Fruit fly (Drosophila melanogaster): ENCODE measurements around the gene brat.

The brat gene

DNA sequence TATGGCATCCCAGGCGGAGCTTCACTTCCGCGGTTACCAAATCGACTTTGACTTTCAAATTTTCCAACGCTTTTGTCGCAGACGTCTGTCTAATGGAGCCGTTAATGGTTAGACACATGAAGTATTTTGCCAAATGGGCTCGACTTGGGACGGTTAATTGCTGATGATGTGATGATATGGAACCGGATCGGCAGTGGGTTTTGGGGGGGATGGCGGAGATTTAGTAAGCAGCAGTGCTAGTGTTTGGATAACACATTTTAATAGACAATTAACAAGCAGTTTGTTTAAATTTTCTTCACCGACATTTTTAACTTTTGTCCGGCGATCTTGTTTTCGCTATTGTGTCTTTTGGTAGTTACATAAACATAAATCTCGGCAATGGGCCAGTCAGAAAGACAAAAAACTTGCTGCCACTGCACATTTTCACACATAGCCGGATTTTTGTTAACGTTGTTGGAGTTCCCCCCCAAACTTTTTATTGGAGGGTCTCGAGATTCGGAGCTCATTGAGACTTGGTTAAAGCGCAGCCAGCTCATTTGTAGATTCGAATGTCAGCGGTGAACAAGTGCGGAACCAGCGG is 23.9 kb upstream of the brat start, which contains the start of gene amd:
TSS of gene amd (plus strand) at position 530 of the 580 bp plus-strand sequence.
- TF ChIP-seq ttk (optimal IDR thresholded peaks at IDR 0.05): no peak
- TF ChIP-seq psq (optimal IDR thresholded peaks at IDR 0.05): no peak
- TF ChIP-seq Myc (optimal IDR thresholded peaks at IDR 0.05): no peak
- TF ChIP-seq Sin3A (optimal IDR thresholded peaks at IDR 0.05): no peak

DNA sequence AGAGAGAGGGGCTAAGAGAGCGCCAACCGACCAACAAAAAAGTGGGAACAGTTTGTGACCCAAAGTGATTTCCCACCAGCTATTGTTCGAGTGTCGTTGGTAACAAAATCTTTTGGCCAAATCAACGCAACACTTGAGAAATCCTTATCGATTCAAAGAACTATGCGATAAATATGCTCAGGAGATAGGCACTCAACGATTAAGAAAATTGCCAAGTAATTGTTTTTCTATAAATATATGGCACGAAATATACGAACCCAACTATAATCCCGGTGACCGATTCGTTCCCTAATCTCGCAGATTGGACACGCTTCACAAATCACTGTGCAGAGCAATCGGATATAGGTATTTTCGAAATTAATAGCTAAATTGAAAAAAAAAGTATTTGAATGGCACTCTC is 22.5 kb upstream of the brat start:
- no peak for TF ChIP-seq ttk (optimal IDR thresholded peaks at IDR 0.05)
- TF ChIP-seq h (optimal IDR thresholded peaks at IDR 0.05): no peak
- no peak for TF ChIP-seq insv (optimal IDR thresholded peaks at IDR 0.05)
- TF ChIP-seq psq (optimal IDR thresholded peaks at IDR 0.05): no peak
- no peak for TF ChIP-seq Myc (optimal IDR thresholded peaks at IDR 0.05)
- TF ChIP-seq Sin3A (optimal IDR thresholded peaks at IDR 0.05): no peak

DNA sequence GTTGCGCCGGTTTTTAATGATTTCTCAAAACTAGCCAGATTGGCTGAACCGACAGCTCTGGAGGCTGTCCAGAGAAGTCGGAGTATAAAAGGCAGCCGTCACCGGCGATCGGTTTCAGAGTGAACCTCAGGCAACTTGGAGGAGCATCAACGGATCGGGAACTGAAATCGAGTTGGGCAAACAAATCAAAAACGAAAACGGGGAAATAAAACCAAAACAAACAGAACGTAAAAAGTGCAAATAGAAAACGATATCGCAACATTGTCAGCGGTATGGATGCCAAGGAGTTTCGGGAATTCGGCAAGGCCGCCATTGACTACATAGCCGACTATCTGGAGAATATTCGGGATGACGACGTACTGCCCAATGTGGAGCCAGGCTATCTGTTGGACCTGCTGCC is 21.9 kb upstream of the brat start:
- TF ChIP-seq insv (optimal IDR thresholded peaks at IDR 0.05): no peak
- no peak for TF ChIP-seq Sin3A (optimal IDR thresholded peaks at IDR 0.05)
- no peak for TF ChIP-seq h (optimal IDR thresholded peaks at IDR 0.05)
- TF ChIP-seq psq (optimal IDR thresholded peaks at IDR 0.05): no peak
- TF ChIP-seq Myc (optimal IDR thresholded peaks at IDR 0.05): no peak
- TF ChIP-seq ttk (optimal IDR thresholded peaks at IDR 0.05): no peak

DNA sequence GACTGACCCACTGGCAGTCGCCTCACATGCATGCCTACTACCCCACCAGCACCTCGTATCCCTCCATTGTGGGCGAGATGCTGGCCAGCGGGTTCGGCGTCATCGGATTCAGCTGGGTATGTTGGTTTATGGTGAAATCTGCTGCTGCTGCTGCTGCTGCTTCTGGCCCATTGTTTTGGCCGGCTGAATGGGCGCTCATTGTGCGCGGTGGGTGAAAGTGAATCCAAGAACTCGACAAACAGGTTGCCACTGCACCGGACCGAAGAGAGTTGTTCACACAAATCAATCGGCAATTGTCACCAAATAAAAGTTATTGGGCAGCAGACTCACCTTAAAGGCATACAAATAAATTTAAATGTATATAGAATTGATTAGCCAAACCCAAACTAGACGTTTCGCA is 21.4 kb upstream of the brat start:
- TF ChIP-seq ttk (optimal IDR thresholded peaks at IDR 0.05) (no peak), psq (optimal IDR thresholded peaks at IDR 0.05) (no peak), h (optimal IDR thresholded peaks at IDR 0.05) (no peak), Myc (optimal IDR thresholded peaks at IDR 0.05) (no peak), insv (optimal IDR thresholded peaks at IDR 0.05) (no peak), Sin3A (optimal IDR thresholded peaks at IDR 0.05) (no peak)

DNA sequence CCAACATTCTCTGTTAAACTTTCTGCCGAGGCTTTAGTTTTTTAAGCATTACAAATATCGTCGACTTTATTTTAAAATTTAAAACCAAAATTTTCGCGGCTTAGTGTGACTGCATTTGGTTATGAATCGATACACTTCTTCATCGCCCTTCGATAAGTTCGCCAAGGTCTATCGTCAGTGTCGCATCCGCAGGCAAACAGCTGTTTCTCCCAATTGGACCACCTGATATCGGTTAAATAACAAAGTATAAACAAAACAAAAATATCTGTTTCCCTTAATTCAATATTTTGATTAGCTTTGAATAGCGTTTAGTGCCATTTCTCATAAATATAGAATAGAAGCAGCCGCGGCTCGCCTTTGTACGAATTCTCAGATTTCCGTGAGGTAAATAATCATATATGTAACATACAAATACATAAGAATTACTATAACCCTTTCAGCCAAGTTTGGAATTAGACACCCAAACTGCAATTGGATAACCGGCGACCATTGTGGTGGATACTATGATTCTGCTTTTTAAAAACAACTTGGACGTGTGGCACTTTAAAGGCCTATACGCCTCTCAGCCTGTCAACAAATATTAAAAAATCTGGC is 19.3 kb upstream of the brat start, which contains the start of gene CG10561:
TSS of gene CG10561 (plus strand) at position 219 of the 594 bp plus-strand sequence.
- TF ChIP-seq Myc (optimal IDR thresholded peaks at IDR 0.05) (no peak), insv (optimal IDR thresholded peaks at IDR 0.05) (no peak), Sin3A (optimal IDR thresholded peaks at IDR 0.05) (no peak), psq (optimal IDR thresholded peaks at IDR 0.05) (no peak), h (optimal IDR thresholded peaks at IDR 0.05) (no peak), ttk (optimal IDR thresholded peaks at IDR 0.05) (no peak)

DNA sequence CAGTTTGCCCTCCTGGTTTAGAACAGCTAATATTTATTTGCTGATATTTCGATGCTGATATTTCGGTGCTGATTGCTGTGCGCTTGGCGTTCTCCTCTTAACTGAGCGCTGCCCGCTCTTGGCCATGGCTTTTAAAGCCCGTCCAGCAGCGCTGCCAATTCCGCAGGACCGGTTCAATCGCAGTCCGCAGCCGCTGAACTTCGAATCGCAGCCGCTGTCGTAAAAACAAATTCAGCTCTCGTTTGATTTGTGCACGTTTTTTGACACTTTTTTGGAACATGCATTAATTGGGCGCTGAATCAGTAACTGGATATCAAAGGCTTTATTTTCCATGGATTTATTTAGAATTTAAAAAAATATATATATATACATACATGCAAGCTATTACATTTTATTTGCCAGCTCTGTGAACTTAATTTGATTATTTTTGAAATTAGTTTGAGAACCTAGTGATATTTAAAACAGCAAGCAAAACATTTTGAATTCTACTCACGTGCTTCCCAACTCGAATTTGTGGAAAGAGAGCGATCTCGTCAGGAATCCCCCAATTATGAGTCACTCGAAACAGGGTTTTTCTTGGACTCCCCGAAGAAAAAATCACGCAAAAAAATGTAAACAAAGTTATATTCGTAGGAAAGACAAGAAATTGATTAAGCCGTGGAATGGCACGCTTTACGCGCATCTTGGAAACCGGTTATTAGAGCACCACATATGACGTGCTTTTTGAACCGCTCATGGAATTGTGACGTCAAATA is 13.2 kb upstream of the brat start, which contains the start of gene Ddc:
TSS of gene Ddc (minus strand) at position 111 of the 755 bp plus-strand sequence.
- TF ChIP-seq psq (optimal IDR thresholded peaks at IDR 0.05): no peak
- TF ChIP-seq ttk (optimal IDR thresholded peaks at IDR 0.05): no peak
- no peak for TF ChIP-seq Sin3A (optimal IDR thresholded peaks at IDR 0.05)
- TF ChIP-seq Myc (optimal IDR thresholded peaks at IDR 0.05): no peak
- no peak for TF ChIP-seq h (optimal IDR thresholded peaks at IDR 0.05)
- TF ChIP-seq insv (optimal IDR thresholded peaks at IDR 0.05): no peak

DNA sequence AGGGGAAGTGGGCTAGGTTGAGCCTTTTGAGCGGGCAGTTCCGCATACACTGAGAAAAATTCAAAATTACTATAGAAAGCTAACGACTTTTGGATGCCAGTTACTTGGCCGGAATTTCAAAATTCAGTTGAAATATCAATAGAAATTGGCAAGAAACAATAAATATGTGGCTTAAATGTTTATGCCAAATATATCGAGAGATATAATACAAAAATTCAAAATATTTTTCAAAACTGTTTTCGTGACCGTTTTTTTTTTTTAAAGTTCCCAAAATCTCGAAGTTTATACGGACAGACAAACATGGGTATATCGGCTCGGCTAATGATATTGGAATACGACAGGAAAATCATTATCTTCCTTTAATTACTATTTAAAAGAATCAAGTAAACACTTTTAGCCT is 12.6 kb upstream of the brat start:
- TF ChIP-seq Myc (optimal IDR thresholded peaks at IDR 0.05) (no peak), Sin3A (optimal IDR thresholded peaks at IDR 0.05) (no peak), ttk (optimal IDR thresholded peaks at IDR 0.05) (no peak), psq (optimal IDR thresholded peaks at IDR 0.05) (no peak), insv (optimal IDR thresholded peaks at IDR 0.05) (no peak), h (optimal IDR thresholded peaks at IDR 0.05) (no peak)

DNA sequence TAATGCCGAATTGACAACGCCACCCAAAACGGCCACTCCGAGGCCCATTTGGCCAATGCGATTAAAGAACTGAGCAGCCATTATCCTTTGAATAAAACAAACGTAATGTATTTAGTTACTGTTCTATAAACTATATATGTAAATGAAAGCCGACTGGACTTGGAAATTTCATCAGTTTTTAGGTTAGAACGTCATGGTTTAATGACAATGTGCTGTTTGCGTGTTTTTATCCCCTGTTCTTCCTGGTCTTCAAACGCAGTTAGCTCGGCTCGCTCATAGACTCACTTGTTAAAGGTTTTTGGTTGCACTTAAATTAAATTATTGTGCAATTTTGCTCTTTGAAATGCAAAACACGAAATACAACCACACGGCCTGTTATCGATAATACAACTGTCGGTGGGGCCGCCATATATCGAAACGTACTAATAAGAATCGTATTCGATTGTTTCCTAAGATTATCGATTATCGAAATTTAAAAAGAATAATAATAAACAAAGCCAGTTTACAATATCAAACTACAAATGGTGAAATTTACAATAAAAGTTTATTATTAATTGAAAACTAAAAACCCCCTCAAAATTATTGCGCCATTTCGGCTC is 10.0 kb upstream of the brat start, which contains the start of gene Phb1:
TSS of gene Phb1 (minus strand) at position 398 of the 599 bp plus-strand sequence.
- TF ChIP-seq Sin3A (optimal IDR thresholded peaks at IDR 0.05) (no peak), ttk (optimal IDR thresholded peaks at IDR 0.05) (no peak), psq (optimal IDR thresholded peaks at IDR 0.05) (no peak), insv (optimal IDR thresholded peaks at IDR 0.05) (no peak), Myc (optimal IDR thresholded peaks at IDR 0.05) (no peak), h (optimal IDR thresholded peaks at IDR 0.05) (no peak)

DNA sequence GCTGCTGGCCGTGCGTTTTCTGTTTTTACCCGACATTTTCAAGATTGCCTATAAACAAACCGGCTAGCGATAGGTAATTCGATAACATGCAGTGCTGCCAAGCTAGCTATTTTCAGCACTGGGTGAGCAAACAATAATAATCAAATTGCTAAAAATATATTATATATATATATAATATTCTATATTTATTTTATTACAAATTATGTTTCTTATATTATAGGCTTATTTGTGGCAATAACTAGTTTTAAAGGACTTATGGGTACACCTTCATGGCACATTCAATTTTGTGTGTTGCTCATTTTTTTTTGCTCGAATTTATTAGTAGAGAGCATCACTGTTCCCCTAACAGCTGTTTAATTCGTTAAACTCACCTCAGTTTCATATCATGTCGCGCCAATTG is 6.7 kb upstream of the brat start:
- peak; percentile 40 for TF ChIP-seq Sin3A (optimal IDR thresholded peaks at IDR 0.05)
- TF ChIP-seq psq (optimal IDR thresholded peaks at IDR 0.05): no peak
- no peak for TF ChIP-seq insv (optimal IDR thresholded peaks at IDR 0.05)

DNA sequence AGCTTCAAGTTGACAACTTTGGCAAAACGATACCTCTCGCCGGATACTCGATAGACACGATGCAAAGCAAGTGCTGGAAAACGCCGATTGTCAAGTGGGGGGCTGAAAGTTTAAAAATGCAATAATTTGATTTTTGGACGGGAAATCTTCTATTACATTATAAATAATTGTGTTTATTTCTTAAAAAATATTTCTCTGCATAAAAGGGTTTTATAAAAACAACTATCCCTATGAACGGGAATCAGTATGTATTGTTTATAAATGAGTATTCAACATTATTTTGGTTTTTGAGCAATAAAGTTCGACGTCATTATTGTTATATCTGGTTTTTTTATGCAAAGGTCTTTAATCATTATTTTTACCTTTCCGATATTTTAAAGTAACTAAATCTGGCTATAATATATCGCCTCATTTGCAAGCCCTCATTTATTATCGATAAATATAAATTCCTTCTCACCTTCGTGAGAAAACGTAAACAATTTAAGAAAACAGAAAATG is 1.7 kb upstream of the brat start, which contains the start of the genes AsnRS and DCTN6-p27:
TSS of gene AsnRS (minus strand) at position 50 of the 498 bp plus-strand sequence.
TSS of gene DCTN6-p27 (plus strand) at position 419 of the 498 bp plus-strand sequence.
- no peak for TF ChIP-seq h (optimal IDR thresholded peaks at IDR 0.05)
- no peak for TF ChIP-seq Sin3A (optimal IDR thresholded peaks at IDR 0.05)
- no peak for TF ChIP-seq Myc (optimal IDR thresholded peaks at IDR 0.05)
- TF ChIP-seq psq (optimal IDR thresholded peaks at IDR 0.05): no peak
- TF ChIP-seq ttk (optimal IDR thresholded peaks at IDR 0.05): no peak

DNA sequence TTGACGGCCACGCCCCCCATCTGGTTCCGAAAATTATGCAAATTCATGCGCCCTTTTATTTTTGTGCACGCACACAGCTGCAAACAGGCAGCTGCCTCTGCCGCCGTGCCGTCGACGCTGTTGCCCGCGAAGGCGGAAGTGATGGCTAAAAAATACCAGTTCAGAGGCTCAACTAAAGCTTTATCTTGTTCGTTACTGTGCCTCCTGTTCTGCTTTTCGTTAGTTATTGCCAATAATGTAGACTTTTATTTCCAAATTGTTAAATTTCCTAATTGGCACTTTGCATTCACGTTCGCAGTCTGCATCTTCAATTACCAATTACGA is 712 bp downstream of the brat start:
- TF ChIP-seq Sin3A (optimal IDR thresholded peaks at IDR 0.05) (no peak), Myc (optimal IDR thresholded peaks at IDR 0.05) (no peak), h (optimal IDR thresholded peaks at IDR 0.05) (no peak), ttk (optimal IDR thresholded peaks at IDR 0.05) (no peak), insv (optimal IDR thresholded peaks at IDR 0.05) (no peak), psq (optimal IDR thresholded peaks at IDR 0.05) (no peak)

All from Kc167 (cell line).